Fruit fly (Drosophila melanogaster) whole organism, embryonic: ENCODE results near the gene fru.

Source experiments
- Bgb ChIP-seq: fragments of 200-800 bp; sonication (Bioruptor generic); IDR thresholded peaks from 2 replicates; pipeline ENCODE4 v1.3.6; 2022; ENCODE audit warnings: missing biosample characterization, missing genetic modification characterization; ENCODE audit not compliant: partially characterized antibody
- Blimp-1 ChIP-seq: fragments of 200-800 bp; sonication (Bioruptor generic); optimal IDR thresholded peaks from 3 replicates; lab custom pipeline; 2018; ENCODE audit warnings: missing biosample characterization, missing genetic modification characterization, mild to moderate bottlenecking, moderate library complexity, missing genetic modification reagents
- CG10267 ChIP-seq: fragments of 200-800 bp; sonication (Bioruptor generic); optimal IDR thresholded peaks from 2 replicates; lab custom pipeline; 2018; ENCODE audit warnings: missing biosample characterization, mild to moderate bottlenecking, missing genetic modification characterization, moderate library complexity
- CG10321 ChIP-seq: fragments of 200-800 bp; sonication (Bioruptor generic); IDR thresholded peaks from 2 replicates; pipeline ENCODE4 v1.3.6; 2022; ENCODE audit warnings: missing biosample characterization, missing genetic modification characterization
- CG10543 ChIP-seq: fragments of 200-800 bp; sonication (Bioruptor generic); optimal IDR thresholded peaks from 3 replicates; lab custom pipeline; 2017; ENCODE audit warnings: missing biosample characterization, mild to moderate bottlenecking, missing genetic modification characterization, moderate library complexity
- CG11695 ChIP-seq: fragments of 200-800 bp; sonication (Bioruptor generic); IDR thresholded peaks from 3 replicates; pipeline ENCODE4 v1.3.6; 2022; ENCODE audit warnings: missing biosample characterization, missing genetic modification characterization
- CG12104 ChIP-seq: fragments of 200-800 bp; sonication (Bioruptor generic); optimal IDR thresholded peaks from 3 replicates; lab custom pipeline; 2016; ENCODE audit warnings: missing biosample characterization, missing genetic modification characterization
- CG13894 ChIP-seq: fragments of 200-800 bp; sonication (Bioruptor generic); optimal IDR thresholded peaks from 3 replicates; lab custom pipeline; 2018; ENCODE audit warnings: missing biosample characterization, mild to moderate bottlenecking, missing genetic modification characterization, moderate library complexity
- CG15514 ChIP-seq: fragments of 200-800 bp; sonication (Bioruptor generic); optimal IDR thresholded peaks from 3 replicates; lab custom pipeline; 2017; ENCODE audit warnings: missing biosample characterization, missing genetic modification characterization, mild to moderate bottlenecking, moderate library complexity, missing genetic modification reagents
- CG1647 ChIP-seq: fragments of 200-800 bp; sonication (Bioruptor generic); optimal IDR thresholded peaks from 3 replicates; lab custom pipeline; 2016; ENCODE audit warnings: missing biosample characterization, missing genetic modification characterization
- CG1792 ChIP-seq: fragments of 200-800 bp; sonication (Bioruptor generic); optimal IDR thresholded peaks from 2 replicates; lab custom pipeline; 2016; ENCODE audit warnings: missing biosample characterization, missing genetic modification characterization
- CG1832 ChIP-seq: fragments of 200-800 bp; sonication (Bioruptor generic); optimal IDR thresholded peaks from 2 replicates; lab custom pipeline; 2017; ENCODE audit warnings: missing biosample characterization, mild to moderate bottlenecking, missing genetic modification characterization, inconsistent platforms
- CG2202 ChIP-seq: fragments of 200-800 bp; sonication (Bioruptor generic); optimal IDR thresholded peaks from 2 replicates; lab custom pipeline; 2018; ENCODE audit warnings: missing biosample characterization, mild to moderate bottlenecking, missing genetic modification characterization
- CG33557 ChIP-seq: fragments of 200-800 bp; sonication (Bioruptor generic); optimal IDR thresholded peaks from 2 replicates; lab custom pipeline; 2019; ENCODE audit warnings: missing biosample characterization, mild to moderate bottlenecking, missing genetic modification characterization, moderate library complexity
- CG8924 ChIP-seq: fragments of 200-800 bp; optimal IDR thresholded peaks from 3 replicates; lab custom pipeline; 2019; ENCODE audit warnings: missing biosample characterization, mild to moderate bottlenecking, missing genetic modification characterization, moderate library complexity
- CG9727 ChIP-seq: fragments of 200-800 bp; sonication (Bioruptor generic); optimal IDR thresholded peaks from 3 replicates; lab custom pipeline; 2017; ENCODE audit warnings: missing biosample characterization, mild to moderate bottlenecking, missing genetic modification characterization
- CG9797 ChIP-seq: fragments of 200-800 bp; sonication (Bioruptor generic); optimal IDR thresholded peaks from 3 replicates; lab custom pipeline; 2018; ENCODE audit warnings: missing biosample characterization, mild to moderate bottlenecking, missing genetic modification characterization
- Deaf1 ChIP-seq: fragments of 200-800 bp; optimal IDR thresholded peaks from 3 replicates; lab custom pipeline; 2019; ENCODE audit warnings: missing biosample characterization, mild to moderate bottlenecking, missing genetic modification characterization, moderate library complexity
- Dfd ChIP-seq, 2 experiments: fragments of >200 bp; optimal IDR thresholded peaks; 2 replicates each; lab custom pipeline; 2017; ENCODE audit warnings: missing biosample characterization in 2 of 2, missing genetic modification characterization in 2 of 2
- Eip74EF ChIP-seq, 2 experiments: fragments of 200-800 bp in 1 of 2; fragments of >200 bp in 1 of 2; sonication (Bioruptor generic) in 1 of 2; optimal IDR thresholded peaks; 2 replicates each; lab custom pipeline; 2017 to 2019; ENCODE audit warnings: missing biosample characterization in 2 of 2, missing genetic modification characterization in 2 of 2, mild to moderate bottlenecking in 1 of 2, moderate library complexity in 1 of 2
- H15 ChIP-seq: fragments of 200-800 bp; sonication (Bioruptor generic); IDR thresholded peaks from 3 replicates; pipeline ENCODE4 v1.3.6; 2022; ENCODE audit warnings: missing biosample characterization, missing genetic modification characterization
- NFAT ChIP-seq: fragments of 200-800 bp; sonication (Bioruptor generic); IDR thresholded peaks from 2 replicates; pipeline ENCODE4 v1.3.6; 2022; ENCODE audit warnings: missing biosample characterization, missing genetic modification characterization
- Nf-YA ChIP-seq: fragments of 200-800 bp; sonication (Bioruptor generic); IDR thresholded peaks from 2 replicates; pipeline ENCODE4 v1.3.6; 2022; ENCODE audit warnings: missing biosample characterization, missing genetic modification characterization
- Nf-YB ChIP-seq: fragments of 200-800 bp; sonication (Bioruptor generic); optimal IDR thresholded peaks from 3 replicates; lab custom pipeline; 2019; ENCODE audit warnings: missing biosample characterization, mild to moderate bottlenecking, missing genetic modification characterization, moderate library complexity
- Six4 ChIP-seq: fragments of 200-800 bp; sonication (Bioruptor generic); optimal IDR thresholded peaks from 2 replicates; lab custom pipeline; 2016; ENCODE audit warnings: missing biosample characterization, missing genetic modification characterization
- Ssrp ChIP-seq: fragments of 200-800 bp; sonication (Bioruptor generic); optimal IDR thresholded peaks from 2 replicates; lab custom pipeline; 2018; ENCODE audit warnings: missing biosample characterization, mild to moderate bottlenecking, missing genetic modification characterization, moderate library complexity
- Xrp1 ChIP-seq: fragments of 200-800 bp; sonication (Bioruptor generic); IDR thresholded peaks from 2 replicates; pipeline ENCODE4 v1.3.6; 2022; ENCODE audit warnings: missing biosample characterization, missing genetic modification characterization
- ab ChIP-seq: fragments of 200-800 bp; sonication (Bioruptor generic); optimal IDR thresholded peaks from 2 replicates; lab custom pipeline; 2016; ENCODE audit warnings: missing biosample characterization, missing genetic modification characterization
- ash1 ChIP-seq: fragments of 200-800 bp; sonication (Bioruptor generic); optimal IDR thresholded peaks from 2 replicates; lab custom pipeline; 2018; ENCODE audit warnings: missing biosample characterization, mild to moderate bottlenecking, missing genetic modification characterization
- bigmax ChIP-seq: fragments of 200-800 bp; sonication (Bioruptor generic); optimal IDR thresholded peaks from 2 replicates; lab custom pipeline; 2018; ENCODE audit warnings: missing biosample characterization, mild to moderate bottlenecking, missing genetic modification characterization
- bsh ChIP-seq, 2 experiments: fragments of 200-800 bp; sonication (Bioruptor generic); optimal IDR thresholded peaks; 2 replicates each; lab custom pipeline; 2017 to 2018; ENCODE audit warnings: mild to moderate bottlenecking in 2 of 2, missing biosample characterization in 2 of 2, missing genetic modification characterization in 2 of 2, moderate library complexity in 1 of 2
- chm ChIP-seq: fragments of 200-800 bp; sonication (Bioruptor generic); IDR thresholded peaks from 2 replicates; pipeline ENCODE4 v1.3.6; 2022; ENCODE audit warnings: missing biosample characterization, missing genetic modification characterization
- croc ChIP-seq: fragments of 200-800 bp; sonication (Bioruptor generic); conservative IDR thresholded peaks from 3 replicates; pipeline ENCODE4 v1.3.6; 2022; ENCODE audit warnings: missing biosample characterization, missing genetic modification characterization
- da ChIP-seq: fragments of 200-800 bp; sonication (Bioruptor generic); optimal IDR thresholded peaks from 2 replicates; lab custom pipeline; 2016; ENCODE audit warnings: missing biosample characterization, missing genetic modification characterization
- dimm ChIP-seq: fragments of 200-800 bp; sonication (Bioruptor generic); IDR thresholded peaks from 2 replicates; pipeline ENCODE4 v1.3.6; 2022; ENCODE audit warnings: missing biosample characterization, missing genetic modification characterization
- disco-r ChIP-seq: fragments of 200-800 bp; sonication (Bioruptor generic); optimal IDR thresholded peaks from 2 replicates; lab custom pipeline; 2016; ENCODE audit warnings: missing biosample characterization, missing genetic modification characterization
- emc ChIP-seq: fragments of 200-800 bp; sonication (Bioruptor generic); optimal IDR thresholded peaks from 2 replicates; lab custom pipeline; 2016; ENCODE audit warnings: missing biosample characterization, missing genetic modification characterization
- her ChIP-seq: fragments of 200-800 bp; sonication (Bioruptor generic); optimal IDR thresholded peaks from 2 replicates; lab custom pipeline; 2016; ENCODE audit warnings: missing biosample characterization, missing genetic modification characterization
- insv ChIP-seq, 2 experiments: fragments of 200-800 bp; sonication (Bioruptor generic); optimal IDR thresholded peaks; 3 replicates each; lab custom pipeline; 2016 to 2018; ENCODE audit warnings: missing biosample characterization in 2 of 2, missing genetic modification characterization in 2 of 2
- kay ChIP-seq: fragments of 200-800 bp; sonication (Bioruptor generic); optimal IDR thresholded peaks from 2 replicates; lab custom pipeline; 2016; ENCODE audit warnings: missing biosample characterization, missing genetic modification characterization
- klu ChIP-seq: fragments of 200-800 bp; sonication (Bioruptor generic); IDR thresholded peaks from 2 replicates; pipeline ENCODE4 v1.3.6; 2022; ENCODE audit warnings: missing biosample characterization, missing genetic modification characterization
- onecut ChIP-seq: fragments of 200-800 bp; sonication (Bioruptor generic); IDR thresholded peaks from 2 replicates; pipeline ENCODE4 v1.3.6; 2022; ENCODE audit warnings: missing biosample characterization, missing genetic modification characterization
- org-1 ChIP-seq: fragments of 200-800 bp; sonication (Bioruptor generic); optimal IDR thresholded peaks from 2 replicates; lab custom pipeline; 2017; ENCODE audit warnings: missing biosample characterization, missing genetic modification characterization
- repo ChIP-seq: fragments of 200-800 bp; sonication (Bioruptor generic); optimal IDR thresholded peaks from 2 replicates; lab custom pipeline; 2016; ENCODE audit warnings: missing biosample characterization, missing genetic modification characterization
- sr ChIP-seq: fragments of 200-800 bp; sonication (Bioruptor generic); IDR thresholded peaks from 3 replicates; pipeline ENCODE4 v1.3.6; 2022; ENCODE audit warnings: missing biosample characterization, missing genetic modification characterization
- ssp ChIP-seq: fragments of 200-800 bp; sonication (Bioruptor generic); IDR thresholded peaks from 2 replicates; pipeline ENCODE4 v1.3.6; 2022; ENCODE audit warnings: missing biosample characterization, missing genetic modification characterization
- tx ChIP-seq: fragments of 200-800 bp; sonication (Bioruptor generic); optimal IDR thresholded peaks from 2 replicates; lab custom pipeline; 2016; ENCODE audit warnings: missing biosample characterization, missing genetic modification characterization
- usp ChIP-seq: fragments of >200 bp; optimal IDR thresholded peaks from 2 replicates; lab custom pipeline; 2017; ENCODE audit warnings: missing biosample characterization, missing genetic modification characterization
- vnd ChIP-seq: fragments of 200-800 bp; sonication (Bioruptor generic); IDR thresholded peaks from 3 replicates; pipeline ENCODE4 v1.3.6; 2022; ENCODE audit warnings: missing biosample characterization, missing genetic modification characterization; ENCODE audit not compliant: partially characterized antibody

fru gene

dm6 chr3R:18398954-18399697, 146.3 kb downstream of the fru start, which contains the start of gene Vha100-2 (continued):
- TF ChIP-seq Blimp-1 (GFP tag; lab: Kevin White, UChicago) (peak; percentile 7), her (GFP tag; lab: Kevin White, UChicago) (peak; percentile 52), sr (GFP tag; lab: Robert Waterston, UW) (peak; percentile 29; the same call in 1 of the 3 replicates), Eip74EF (GFP tag; optimal IDR thresholded peaks at IDR 0.05; lab: Kevin White, UChicago) (no peak), Six4 (GFP tag; lab: Kevin White, UChicago) (no peak), CG1832 (no peak), CG13894 (peak; percentile 44), CG9797 (peak; percentile 90), CG33557 (GFP tag; lab: Kevin White, UChicago) (no peak), usp (GFP tag; lab: Kevin White, UChicago) (no peak), CG10321 (GFP tag; lab: Robert Waterston, UW) (no peak), Nf-YB (GFP tag; lab: Kevin White, UChicago) (peak; percentile 36), CG1647 (no peak), Deaf1 (tag; lab: Kevin White, UChicago) (peak; percentile 92), kay (peak; percentile 37), Xrp1 (0 out of 2 replicates have a peak, but pooled peaks have one; percentile 6), ab (GFP tag; lab: Kevin White, UChicago) (no peak), emc (no peak), H15 (GFP tag; lab: Robert Waterston, UW) (no peak), croc (GFP tag; lab: Robert Waterston, UW) (no peak), CG12104 (no peak), CG2202 (tag; lab: Kevin White, UChicago) (no peak), CG8924 (tag; lab: Kevin White, UChicago) (peak; percentile 16), bigmax (GFP tag; lab: Kevin White, UChicago) (peak; percentile 3), ash1 (GFP tag; lab: Kevin White, UChicago) (peak; percentile 19), CG10543 (GFP tag; lab: Kevin White, UChicago) (peak; percentile 86), Dfd (GFP tag; optimal IDR thresholded peaks at IDR 0.05; lab: Kevin White, UChicago) (no peak), CG9727 (GFP tag; lab: Kevin White, UChicago) (peak; percentile 16), klu (no peak), Bgb (peak; percentile 66), ssp (GFP tag; lab: Robert Waterston, UW) (no peak), insv (GFP tag; optimal IDR thresholded peaks at IDR 0.05; lab: Kevin White, UChicago) (peak in 1 of 2 experiments; percentile 51), da (GFP tag; lab: Kevin White, UChicago) (peak; percentile 27), tx (GFP tag; lab: Kevin White, UChicago) (no peak), Ssrp (tag; lab: Kevin White, UChicago) (no peak), org-1 (GFP tag; lab: Kevin White, UChicago) (no peak), chm (GFP tag; lab: Robert Waterston, UW) (peak; percentile 69; the same call in 1 of the 2 replicates), CG11695 (GFP tag; lab: Robert Waterston, UW) (peak; percentile 48; the same call in 1 of the 3 replicates), onecut (GFP tag; lab: Robert Waterston, UW) (0 out of 2 replicates have a peak, but pooled peaks have one; percentile 28), Nf-YA (no peak), dimm (GFP tag; lab: Robert Waterston, UW) (no peak), vnd (GFP tag; lab: Robert Waterston, UW) (no peak), bsh (GFP tag; optimal IDR thresholded peaks at IDR 0.05; lab: Kevin White, UChicago) (peak in 1 of 2 experiments; percentile 4), CG15514 (GFP tag; lab: Kevin White, UChicago) (peak; percentile 32), CG1792 (GFP tag; lab: Kevin White, UChicago) (no peak), repo (GFP tag; lab: Kevin White, UChicago) (no peak), CG10267 (tag; lab: Kevin White, UChicago) (peak; percentile 97), disco-r (GFP tag; lab: Kevin White, UChicago) (peak; percentile 48), NFAT (GFP tag; lab: Robert Waterston, UW) (peak; percentile 70)
